Worm (Caenorhabditis elegans): ENCODE data around the gene npr-22.

The npr-22 gene

DNA sequence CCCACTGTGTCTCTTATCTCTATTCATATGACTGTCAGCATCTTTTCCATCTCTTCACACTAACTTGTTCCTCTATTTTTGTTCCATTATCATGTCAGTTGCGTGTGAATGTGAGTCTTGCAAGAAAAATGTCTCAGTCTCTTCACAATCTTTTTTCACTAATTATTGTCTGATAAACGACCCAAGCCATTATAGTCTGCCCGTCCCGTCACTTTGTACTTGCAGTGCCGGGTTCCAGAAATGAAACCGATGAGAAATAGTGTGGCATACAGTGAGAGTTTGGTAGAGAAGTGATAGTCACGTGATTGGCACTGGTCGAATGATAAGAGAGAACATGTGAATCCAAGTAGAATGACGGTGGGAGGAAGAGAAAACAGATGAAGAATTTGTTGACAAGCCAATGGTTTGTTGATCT, 31.6 kb upstream of the npr-22 start (continued):
- TF ChIP-seq jun-1 (tag; optimal IDR thresholded peaks at IDR 0.05), result peak; percentile 95

DNA sequence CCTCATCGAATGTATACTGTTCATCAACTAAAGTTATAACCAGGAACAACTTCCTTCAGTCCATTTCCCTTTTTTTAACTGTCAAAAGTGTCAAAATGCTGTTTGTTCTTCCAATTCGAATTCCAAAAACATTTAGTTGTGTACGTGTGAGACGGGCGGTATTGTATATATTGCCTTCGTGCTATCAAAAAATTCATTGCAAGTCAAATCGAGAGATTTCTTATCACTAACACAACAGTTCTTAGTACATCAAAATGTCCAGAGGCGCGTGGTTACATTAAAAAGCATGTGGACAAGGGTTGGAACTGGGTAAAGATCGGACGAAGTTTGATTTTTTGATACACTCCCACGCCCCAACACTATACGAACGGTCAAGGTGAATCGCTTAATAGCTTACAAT, 30.9 kb upstream of the npr-22 start:
- TF ChIP-seq lin-15B (tag; optimal IDR thresholded peaks at IDR 0.05) (no peak), nhr-43 (tag; optimal IDR thresholded peaks at IDR 0.05; ENCODE audit: poor library complexity, severe bottlenecking) (peak; percentile 87), pha-4 (tag; optimal IDR thresholded peaks at IDR 0.05) (peak; percentile 51), daf-12 (tag; optimal IDR thresholded peaks at IDR 0.05) (no peak), nhr-237 (tag; optimal IDR thresholded peaks at IDR 0.05) (no peak), nhr-76 (tag; optimal IDR thresholded peaks at IDR 0.05) (no peak), ZK546.5 (tag; optimal IDR thresholded peaks at IDR 0.05) (no peak), hmg-11 (tag; optimal IDR thresholded peaks at IDR 0.05) (no peak), elt-1 (tag; optimal IDR thresholded peaks at IDR 0.05) (no peak), lin-39 (tag; optimal IDR thresholded peaks at IDR 0.05) (no peak), aly-2 (tag; optimal IDR thresholded peaks at IDR 0.05) (no peak), nhr-28 (tag; optimal IDR thresholded peaks at IDR 0.05) (no peak), pqm-1 (tag; optimal IDR thresholded peaks at IDR 0.05) (peak; percentile 80), ceh-28 (tag; optimal IDR thresholded peaks at IDR 0.05) (no peak), unc-39 (tag; optimal IDR thresholded peaks at IDR 0.05) (no peak), snpc-4 (tag; optimal IDR thresholded peaks at IDR 0.05) (no peak), ztf-4 (tag; optimal IDR thresholded peaks at IDR 0.05) (no peak), skn-1 (tag; optimal IDR thresholded peaks at IDR 0.05) (no peak), sea-2 (GFP tag; optimal IDR thresholded peaks at IDR 0.05) (no peak), egl-27 (tag; optimal IDR thresholded peaks at IDR 0.05) (no peak), ceh-82 (tag; optimal IDR thresholded peaks at IDR 0.05) (no peak), fkh-2 (tag; optimal IDR thresholded peaks at IDR 0.05) (no peak), R02D3.7 (tag; optimal IDR thresholded peaks at IDR 0.05) (no peak), egl-5 (tag; optimal IDR thresholded peaks at IDR 0.05) (no peak), nhr-25 (tag; optimal IDR thresholded peaks at IDR 0.05) (peak; percentile 32), elt-2 (tag; optimal IDR thresholded peaks at IDR 0.05) (peak; percentile 94), fos-1 (tag; optimal IDR thresholded peaks at IDR 0.05) (no peak), nhr-11 (tag; optimal IDR thresholded peaks at IDR 0.05) (no peak), ama-1 (optimal IDR thresholded peaks at IDR 0.05) (no peak), mml-1 (tag; optimal IDR thresholded peaks at IDR 0.05) (no peak), ceh-9 (tag; optimal IDR thresholded peaks at IDR 0.05) (no peak), nfya-1 (tag; optimal IDR thresholded peaks at IDR 0.05; ENCODE audit: insufficient read depth) (peak; percentile 15), fkh-10 (GFP tag; optimal IDR thresholded peaks at IDR 0.05) (no peak), nhr-12 (tag; optimal IDR thresholded peaks at IDR 0.05) (no peak), nhr-23 (tag; optimal IDR thresholded peaks at IDR 0.05) (peak; percentile 34), zag-1 (tag; optimal IDR thresholded peaks at IDR 0.05) (no peak), unc-62 (GFP tag; optimal IDR thresholded peaks at IDR 0.05) (peak; percentile 20), nhr-67 (tag; optimal IDR thresholded peaks at IDR 0.05) (no peak), nhr-77 (tag; optimal IDR thresholded peaks at IDR 0.05) (no peak), tbx-2 (tag; optimal IDR thresholded peaks at IDR 0.05) (no peak), elt-3 (tag; optimal IDR thresholded peaks at IDR 0.05) (no peak), jun-1 (tag; optimal IDR thresholded peaks at IDR 0.05) (peak; percentile 53), eor-1 (tag; optimal IDR thresholded peaks at IDR 0.05) (no peak), ztf-11 (tag; optimal IDR thresholded peaks at IDR 0.05) (no peak), lsy-12 (tag; optimal IDR thresholded peaks at IDR 0.05) (no peak), ceh-16 (tag; optimal IDR thresholded peaks at IDR 0.05) (no peak), mdl-1 (tag; optimal IDR thresholded peaks at IDR 0.05) (peak; percentile 12)

All from whole organism, L3 larva.